Fruit fly (Drosophila melanogaster) whole organism, embryonic: ENCODE results near the gene CG10300.

ENCODE experiments used
- Abd-B ChIP-seq: fragments of 200-800 bp; sonication (Bioruptor generic); optimal IDR thresholded peaks from 2 replicates; lab custom pipeline; 2018; ENCODE audit warnings: missing biosample characterization, mild to moderate bottlenecking, missing genetic modification characterization, moderate library complexity
- Asciz ChIP-seq: fragments of 200-800 bp; sonication (Bioruptor generic); optimal IDR thresholded peaks from 2 replicates; lab custom pipeline; 2017; ENCODE audit warnings: missing biosample characterization, mild to moderate bottlenecking, missing genetic modification characterization, missing genetic modification reagents
- Atf3 ChIP-seq: fragments of 200-800 bp; sonication (Bioruptor generic); optimal IDR thresholded peaks from 3 replicates; lab custom pipeline; 2016; ENCODE audit warnings: missing biosample characterization, missing genetic modification characterization
- Bdp1 ChIP-seq: fragments of 200-800 bp; sonication (Bioruptor generic); optimal IDR thresholded peaks from 3 replicates; lab custom pipeline; 2016; ENCODE audit warnings: missing biosample characterization, missing genetic modification characterization
- CG10565 ChIP-seq: fragments of 200-800 bp; sonication (Bioruptor generic); optimal IDR thresholded peaks from 3 replicates; lab custom pipeline; 2016; ENCODE audit warnings: missing biosample characterization, mild to moderate bottlenecking, missing genetic modification characterization
- CG10959 ChIP-seq: fragments of 200-800 bp; sonication (Bioruptor generic); IDR thresholded peaks from 2 replicates; pipeline ENCODE4 v1.3.6; 2022; ENCODE audit warnings: missing biosample characterization, missing genetic modification characterization
- CG11456 ChIP-seq: fragments of 200-800 bp; sonication (Bioruptor generic); IDR thresholded peaks from 3 replicates; pipeline ENCODE4 v1.3.6; 2022; ENCODE audit warnings: missing biosample characterization, missing genetic modification characterization
- CG12299 ChIP-seq: fragments of 200-800 bp; sonication (Bioruptor generic); optimal IDR thresholded peaks from 2 replicates; lab custom pipeline; 2018; ENCODE audit warnings: missing biosample characterization, mild to moderate bottlenecking, missing genetic modification characterization
- CG12769 ChIP-seq: fragments of 200-800 bp; sonication (Bioruptor generic); optimal IDR thresholded peaks from 2 replicates; lab custom pipeline; 2019; ENCODE audit warnings: missing biosample characterization, mild to moderate bottlenecking, missing genetic modification characterization, moderate library complexity
- CG15601 ChIP-seq: fragments of 200-800 bp; sonication (Bioruptor generic); optimal IDR thresholded peaks from 3 replicates; lab custom pipeline; 2019; ENCODE audit warnings: missing biosample characterization, mild to moderate bottlenecking, missing genetic modification characterization, moderate library complexity
- CG16779 ChIP-seq: fragments of 200-800 bp; sonication (Bioruptor generic); IDR thresholded peaks from 2 replicates; pipeline ENCODE4 v1.3.6; 2022; ENCODE audit warnings: missing biosample characterization, missing genetic modification characterization
- CG16815 ChIP-seq: fragments of 200-800 bp; sonication (Bioruptor generic); optimal IDR thresholded peaks from 3 replicates; lab custom pipeline; 2017; ENCODE audit warnings: missing biosample characterization, mild to moderate bottlenecking, missing genetic modification characterization
- CG17612 ChIP-seq: fragments of 200-800 bp; sonication (Bioruptor generic); IDR thresholded peaks from 2 replicates; pipeline ENCODE4 v1.3.6; 2022; ENCODE audit warnings: missing biosample characterization, missing genetic modification characterization
- CG2116 ChIP-seq: fragments of 200-800 bp; sonication (Bioruptor generic); optimal IDR thresholded peaks from 3 replicates; lab custom pipeline; 2018; ENCODE audit warnings: missing biosample characterization, mild to moderate bottlenecking, missing genetic modification characterization
- CG2120 ChIP-seq: fragments of 200-800 bp; sonication (Bioruptor generic); optimal IDR thresholded peaks from 3 replicates; lab custom pipeline; 2016; ENCODE audit warnings: missing biosample characterization, missing genetic modification characterization
- CG2202 ChIP-seq: fragments of 200-800 bp; sonication (Bioruptor generic); optimal IDR thresholded peaks from 2 replicates; lab custom pipeline; 2018; ENCODE audit warnings: missing biosample characterization, mild to moderate bottlenecking, missing genetic modification characterization
- CG31441 ChIP-seq: fragments of 200-800 bp; sonication (Bioruptor generic); IDR thresholded peaks from 2 replicates; pipeline ENCODE4 v1.3.6; 2022; ENCODE audit warnings: missing biosample characterization, missing genetic modification characterization
- CG32767 ChIP-seq: fragments of 200-800 bp; sonication (Bioruptor generic); IDR thresholded peaks from 2 replicates; pipeline ENCODE4 v1.3.6; 2022; ENCODE audit warnings: missing biosample characterization, missing genetic modification characterization
- CG34422 ChIP-seq: fragments of 200-800 bp; sonication (Bioruptor generic); IDR thresholded peaks from 3 replicates; pipeline ENCODE4 v1.3.6; 2022; ENCODE audit warnings: missing biosample characterization, missing genetic modification characterization
- CG6254 ChIP-seq: fragments of 200-800 bp; sonication (Bioruptor generic); optimal IDR thresholded peaks from 3 replicates; lab custom pipeline; 2017; ENCODE audit warnings: mild to moderate bottlenecking, missing biosample characterization, missing genetic modification reagents, missing genetic modification characterization
- CG9215 ChIP-seq: fragments of 200-800 bp; sonication (Bioruptor generic); IDR thresholded peaks from 2 replicates; pipeline ENCODE4 v1.3.6; 2022; ENCODE audit warnings: missing biosample characterization, missing genetic modification characterization
- CG9609 ChIP-seq: fragments of 200-800 bp; sonication (Bioruptor generic); optimal IDR thresholded peaks from 3 replicates; lab custom pipeline; 2016; ENCODE audit warnings: missing biosample characterization, missing genetic modification characterization
- Doc2 ChIP-seq: fragments of 200-800 bp; sonication (Bioruptor generic); IDR thresholded peaks from 2 replicates; pipeline ENCODE4 v1.3.6; 2022; ENCODE audit warnings: missing biosample characterization, missing genetic modification characterization
- E2f2 ChIP-seq: fragments of 200-800 bp; sonication (Bioruptor generic); IDR thresholded peaks from 2 replicates; pipeline ENCODE4 v1.3.6; 2022; ENCODE audit warnings: missing biosample characterization, missing genetic modification characterization
- HHEX ChIP-seq: fragments of 200-800 bp; sonication (Bioruptor generic); optimal IDR thresholded peaks from 3 replicates; lab custom pipeline; 2017; ENCODE audit warnings: missing biosample characterization, mild to moderate bottlenecking, missing genetic modification characterization, missing genetic modification reagents
- Hand ChIP-seq: fragments of 200-800 bp; sonication (Bioruptor generic); optimal IDR thresholded peaks from 2 replicates; lab custom pipeline; 2017; ENCODE audit warnings: mild to moderate bottlenecking, missing biosample characterization, missing genetic modification reagents, missing genetic modification characterization
- HmgZ ChIP-seq: fragments of 200-800 bp; sonication (Bioruptor generic); optimal IDR thresholded peaks from 2 replicates; lab custom pipeline; 2018; ENCODE audit warnings: missing biosample characterization, mild to moderate bottlenecking, missing genetic modification characterization
- Nf-YB ChIP-seq: fragments of 200-800 bp; sonication (Bioruptor generic); optimal IDR thresholded peaks from 3 replicates; lab custom pipeline; 2019; ENCODE audit warnings: missing biosample characterization, mild to moderate bottlenecking, missing genetic modification characterization, moderate library complexity
- Opbp ChIP-seq: fragments of 200-800 bp; sonication (Bioruptor generic); IDR thresholded peaks from 3 replicates; pipeline ENCODE4 v1.3.6; 2022; ENCODE audit warnings: missing biosample characterization, missing genetic modification characterization; ENCODE audit not compliant: partially characterized antibody
- Ravus ChIP-seq: fragments of 200-800 bp; sonication (Bioruptor generic); IDR thresholded peaks from 2 replicates; pipeline ENCODE4 v1.3.6; 2022; ENCODE audit warnings: missing biosample characterization, missing genetic modification characterization
- Rx ChIP-seq: fragments of 200-800 bp; sonication (Bioruptor generic); IDR thresholded peaks from 2 replicates; pipeline ENCODE4 v1.3.6; 2022; ENCODE audit warnings: missing biosample characterization, missing genetic modification characterization
- Sox100B ChIP-seq: fragments of 200-800 bp; sonication (Bioruptor generic); optimal IDR thresholded peaks from 3 replicates; lab custom pipeline; 2018; ENCODE audit warnings: missing biosample characterization, mild to moderate bottlenecking, missing genetic modification characterization
- Sry-δ ChIP-seq: fragments of 200-800 bp; sonication (Bioruptor generic); optimal IDR thresholded peaks from 2 replicates; lab custom pipeline; 2016; ENCODE audit warnings: missing biosample characterization, missing genetic modification characterization
- ase ChIP-seq: fragments of 200-800 bp; sonication (Bioruptor generic); IDR thresholded peaks from 3 replicates; pipeline ENCODE4 v1.3.6; 2022; ENCODE audit warnings: missing biosample characterization, missing genetic modification characterization
- cad ChIP-seq: fragments of >200 bp; optimal IDR thresholded peaks from 2 replicates; lab custom pipeline; 2017; ENCODE audit warnings: missing biosample characterization, missing genetic modification characterization
- cas ChIP-seq: fragments of 200-800 bp; sonication (Bioruptor generic); IDR thresholded peaks from 2 replicates; pipeline ENCODE4 v1.3.6; 2022; ENCODE audit warnings: missing biosample characterization, missing genetic modification characterization
- chm ChIP-seq: fragments of 200-800 bp; sonication (Bioruptor generic); IDR thresholded peaks from 2 replicates; pipeline ENCODE4 v1.3.6; 2022; ENCODE audit warnings: missing biosample characterization, missing genetic modification characterization
- croc ChIP-seq: fragments of 200-800 bp; sonication (Bioruptor generic); conservative IDR thresholded peaks from 3 replicates; pipeline ENCODE4 v1.3.6; 2022; ENCODE audit warnings: missing biosample characterization, missing genetic modification characterization
- cwo ChIP-seq: fragments of 200-800 bp; sonication (Bioruptor generic); optimal IDR thresholded peaks from 3 replicates; lab custom pipeline; 2017; ENCODE audit warnings: missing biosample characterization, missing genetic modification characterization, mild to moderate bottlenecking, moderate library complexity, missing genetic modification reagents
- ewg ChIP-seq: fragments of 200-800 bp; sonication (Bioruptor generic); optimal IDR thresholded peaks from 3 replicates; lab custom pipeline; 2017; ENCODE audit warnings: mild to moderate bottlenecking, missing biosample characterization, missing genetic modification reagents, missing genetic modification characterization
- gem ChIP-seq: fragments of 200-800 bp; sonication (Bioruptor generic); optimal IDR thresholded peaks from 2 replicates; lab custom pipeline; 2019; ENCODE audit warnings: missing biosample characterization, mild to moderate bottlenecking, missing genetic modification characterization, moderate library complexity
- lilli ChIP-seq: fragments of 200-800 bp; sonication (Bioruptor generic); optimal IDR thresholded peaks from 3 replicates; lab custom pipeline; 2016; ENCODE audit warnings: missing biosample characterization, missing genetic modification characterization
- lola ChIP-seq, 3 experiments: fragments of >200 bp in 2 of 3; fragments of 200-800 bp in 1 of 3; sonication (Bioruptor generic) in 1 of 3; optimal IDR thresholded peaks; 2 replicates each; lab custom pipeline; 2017 to 2019; ENCODE audit warnings: missing biosample characterization in 3 of 3, missing genetic modification characterization in 3 of 3, mild to moderate bottlenecking in 1 of 3, moderate library complexity in 1 of 3
- maf-S ChIP-seq: fragments of 200-800 bp; sonication (Bioruptor generic); optimal IDR thresholded peaks from 2 replicates; lab custom pipeline; 2016; ENCODE audit warnings: missing biosample characterization, missing genetic modification characterization
- pb ChIP-seq: fragments of 200-800 bp; sonication (Bioruptor generic); optimal IDR thresholded peaks from 3 replicates; lab custom pipeline; 2016; ENCODE audit warnings: missing biosample characterization, missing genetic modification characterization
- phol ChIP-seq: fragments of 200-800 bp; sonication (Bioruptor generic); optimal IDR thresholded peaks from 3 replicates; lab custom pipeline; 2018; ENCODE audit warnings: missing biosample characterization, mild to moderate bottlenecking, missing genetic modification characterization, moderate library complexity
- pros ChIP-seq: fragments of 200-800 bp; sonication (Bioruptor generic); optimal IDR thresholded peaks from 3 replicates; lab custom pipeline; 2019; ENCODE audit warnings: missing biosample characterization, mild to moderate bottlenecking, missing genetic modification characterization, moderate library complexity
- run ChIP-seq: fragments of 200-800 bp; sonication (Bioruptor generic); optimal IDR thresholded peaks from 3 replicates; lab custom pipeline; 2018; ENCODE audit warnings: missing biosample characterization, mild to moderate bottlenecking, missing genetic modification characterization
- sc ChIP-seq, 3 experiments: fragments of >200 bp in 2 of 3; fragments of 200-800 bp in 1 of 3; sonication (Bioruptor generic) in 1 of 3; optimal IDR thresholded peaks; 2 replicates in 2 of 3; 3 replicates in 1 of 3; lab custom pipeline; 2017; ENCODE audit warnings: mild to moderate bottlenecking in 1 of 3, missing biosample characterization in 1 of 3, missing genetic modification characterization in 1 of 3, missing genetic modification reagents in 1 of 3
- sd ChIP-seq: fragments of 200-800 bp; sonication (Bioruptor generic); optimal IDR thresholded peaks from 3 replicates; lab custom pipeline; 2018; ENCODE audit warnings: missing biosample characterization, mild to moderate bottlenecking, missing genetic modification characterization, moderate library complexity
- slp2 ChIP-seq: fragments of 200-800 bp; sonication (Bioruptor generic); optimal IDR thresholded peaks from 2 replicates; lab custom pipeline; 2016; ENCODE audit warnings: missing biosample characterization, missing genetic modification characterization

CG10300 gene

dm6 chr3R:23667451-23667850 lies 43.9 kb upstream of the CG10300 start (continued):
- TF ChIP-seq CG11456 (GFP tag; lab: Robert Waterston, UW) (no peak), slp2 (GFP tag; lab: Kevin White, UChicago) (no peak), cas (GFP tag; lab: Robert Waterston, UW) (no peak), lilli (peak; percentile 38), Atf3 (GFP tag; lab: Kevin White, UChicago) (no peak), CG12769 (tag; lab: Kevin White, UChicago) (no peak), Abd-B (GFP tag; lab: Kevin White, UChicago) (no peak), Asciz (GFP tag; lab: Kevin White, UChicago) (no peak), CG32767 (GFP tag; lab: Robert Waterston, UW) (no peak), CG16779 (GFP tag; lab: Robert Waterston, UW) (no peak), CG10565 (no peak), CG2120 (GFP tag; lab: Kevin White, UChicago) (peak; percentile 45), phol (no peak), CG2202 (tag; lab: Kevin White, UChicago) (no peak), Bdp1 (GFP tag; lab: Kevin White, UChicago) (no peak), CG10959 (no peak), sd (tag; lab: Kevin White, UChicago) (no peak), CG12299 (tag; lab: Kevin White, UChicago) (no peak), cwo (GFP tag; lab: Kevin White, UChicago) (peak; percentile 23), sc (optimal IDR thresholded peaks at IDR 0.05; lab: Kevin White, UChicago) (no peak), sc (GFP tag; optimal IDR thresholded peaks at IDR 0.05; lab: Kevin White, UChicago) (no peak), CG31441 (GFP tag; lab: Robert Waterston, UW) (0 out of 2 replicates have a peak, but pooled peaks have one; percentile 17), Nf-YB (no peak), Opbp (no peak), ewg (GFP tag; lab: Kevin White, UChicago) (no peak), CG17612 (GFP tag; lab: Robert Waterston, UW) (no peak), pb (GFP tag; lab: Kevin White, UChicago) (no peak), Sox100B (GFP tag; lab: Kevin White, UChicago) (no peak), Rx (GFP tag; lab: Robert Waterston, UW) (no peak), HmgZ (tag; lab: Kevin White, UChicago) (no peak), ase (GFP tag; lab: Robert Waterston, UW) (no peak), gem (peak; percentile 30), CG9215 (no peak), E2f2 (no peak), CG34422 (GFP tag; lab: Robert Waterston, UW) (no peak), HHEX (GFP tag; lab: Kevin White, UChicago) (peak; percentile 22), CG2116 (no peak), Sry-δ (no peak), croc (GFP tag; lab: Robert Waterston, UW) (no peak), CG9609 (GFP tag; lab: Kevin White, UChicago) (no peak), pros (GFP tag; lab: Kevin White, UChicago) (no peak), maf-S (GFP tag; lab: Kevin White, UChicago) (no peak), cad (GFP tag; lab: Kevin White, UChicago) (no peak), run (tag; lab: Kevin White, UChicago) (no peak), CG15601 (tag; lab: Kevin White, UChicago) (no peak), CG16815 (GFP tag; lab: Kevin White, UChicago) (no peak), Ravus (no peak), CG6254 (GFP tag; lab: Kevin White, UChicago) (no peak), Hand (GFP tag; lab: Kevin White, UChicago) (no peak), chm (GFP tag; lab: Robert Waterston, UW) (no peak), lola (GFP tag; optimal IDR thresholded peaks at IDR 0.05; lab: Kevin White, UChicago) (no peak), Doc2 (GFP tag; lab: Robert Waterston, UW) (no peak)
